Fruit fly (Drosophila melanogaster): Measurements from ENCODE around the gene CG46468.
A peak's percentile ranks its signal among the peaks of the same experiment; 100 is the strongest.

The CG46468 gene

DNA sequence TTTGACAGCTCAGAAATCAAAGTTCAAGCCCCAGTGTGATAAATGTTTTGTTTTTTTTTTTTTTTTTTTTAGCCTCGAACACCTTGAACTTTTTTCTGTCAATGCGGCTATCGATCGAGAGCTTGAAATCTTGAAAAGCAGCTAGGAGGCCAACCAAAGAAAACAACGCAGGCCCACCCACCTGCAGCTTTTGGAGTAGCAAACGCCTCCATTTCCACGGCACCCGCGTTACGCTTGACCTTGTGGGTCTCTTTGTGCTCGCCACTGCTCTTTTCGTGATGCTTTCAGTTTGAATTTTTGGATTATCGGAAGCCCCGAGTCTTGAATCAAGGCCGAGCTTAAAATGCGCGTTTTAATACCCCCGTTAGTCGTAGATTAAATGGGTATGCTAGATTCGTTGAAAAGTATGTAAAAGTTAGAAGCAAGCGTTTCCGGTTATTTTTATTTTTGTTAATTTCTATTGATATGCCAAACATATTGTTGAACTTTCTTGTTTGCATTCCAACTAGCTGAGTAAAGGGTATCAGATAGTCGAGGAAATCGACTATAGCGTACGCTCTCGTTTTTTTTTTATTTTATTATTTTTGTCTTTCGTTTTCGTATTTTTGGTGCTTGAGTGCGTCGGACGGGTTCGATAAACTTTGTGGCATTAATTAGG is 62.3 kb downstream of the CG46468 start (continued):
- TF ChIP-seq ATbp (GFP tag; optimal IDR thresholded peaks at IDR 0.05) (peak; percentile 75), sr (GFP tag; IDR thresholded peaks at IDR 0.05) (peak; percentile 43; the same call in 2 of the 3 replicates), knrl (GFP tag; IDR thresholded peaks at IDR 0.05; ENCODE audit: partially characterized antibody) (no peak), CG3281 (GFP tag; optimal IDR thresholded peaks at IDR 0.05) (no peak), trh (GFP tag; optimal IDR thresholded peaks at IDR 0.05) (no peak), pnt (GFP tag; optimal IDR thresholded peaks at IDR 0.05) (peak; percentile 31), az2 (GFP tag; optimal IDR thresholded peaks at IDR 0.05) (peak; percentile 71), gt (GFP tag; IDR thresholded peaks at IDR 0.05) (0 out of 2 replicates have a peak, but pooled peaks have one; percentile 20), salm (tag; optimal IDR thresholded peaks at IDR 0.05) (peak; percentile 75), Fer3 (tag; optimal IDR thresholded peaks at IDR 0.05) (peak; percentile 59), Adf1 (GFP tag; IDR thresholded peaks at IDR 0.05) (peak; percentile 36), Vsx1 (GFP tag; optimal IDR thresholded peaks at IDR 0.05) (peak; percentile 61), Neu2 (GFP tag; optimal IDR thresholded peaks at IDR 0.05; ENCODE audit: borderline replicate concordance) (no peak), vvl (GFP tag; IDR thresholded peaks at IDR 0.05) (peak; percentile 91), HLH4C (GFP tag; IDR thresholded peaks at IDR 0.05; ENCODE audit: partially characterized antibody) (no peak), Ets97D (GFP tag; optimal IDR thresholded peaks at IDR 0.05) (no peak), sug (tag; optimal IDR thresholded peaks at IDR 0.05) (peak; percentile 17), CG43689 (GFP tag; IDR thresholded peaks at IDR 0.05) (peak; percentile 62), Ravus (GFP tag; IDR thresholded peaks at IDR 0.05) (peak; percentile 34), CG11398 (GFP tag; optimal IDR thresholded peaks at IDR 0.05) (no peak), CG18262 (tag; optimal IDR thresholded peaks at IDR 0.05) (peak; percentile 56), Kr (GFP tag; optimal IDR thresholded peaks at IDR 0.05) (no peak), al (GFP tag; IDR thresholded peaks at IDR 0.05) (peak; percentile 68), CG1024 (GFP tag; IDR thresholded peaks at IDR 0.05) (peak; percentile 71), Aef1 (GFP tag; IDR thresholded peaks at IDR 0.05) (peak; percentile 77), Myb (GFP tag; optimal IDR thresholded peaks at IDR 0.05) (peak; percentile 12), Deaf1 (tag; optimal IDR thresholded peaks at IDR 0.05) (peak; percentile 14), CG10565 (GFP tag; optimal IDR thresholded peaks at IDR 0.05) (no peak), usp (GFP tag; optimal IDR thresholded peaks at IDR 0.05) (no peak), HLH54F (GFP tag; optimal IDR thresholded peaks at IDR 0.05) (peak; percentile 18), hb (GFP tag; IDR thresholded peaks at IDR 0.05; ENCODE audit: partially characterized antibody) (0 out of 3 replicates have a peak, but pooled peaks have one; percentile 10), Oli (tag; optimal IDR thresholded peaks at IDR 0.05) (peak; percentile 86), Asciz (GFP tag; optimal IDR thresholded peaks at IDR 0.05) (peak; percentile 55), CG2889 (GFP tag; IDR thresholded peaks at IDR 0.05) (peak; percentile 78; the same call in 2 of the 3 replicates), CG11456 (GFP tag; IDR thresholded peaks at IDR 0.05) (peak; percentile 77), CG13624 (GFP tag; optimal IDR thresholded peaks at IDR 0.05) (no peak), CG11504 (tag; optimal IDR thresholded peaks at IDR 0.05) (peak; percentile 89), wek (GFP tag; optimal IDR thresholded peaks at IDR 0.05) (no peak), zen2 (GFP tag; IDR thresholded peaks at IDR 0.05; ENCODE audit: partially characterized antibody) (no peak), CG6683 (GFP tag; optimal IDR thresholded peaks at IDR 0.05) (no peak), stwl (tag; optimal IDR thresholded peaks at IDR 0.05) (no peak), Dp (GFP tag; optimal IDR thresholded peaks at IDR 0.05) (no peak), CG2120 (GFP tag; optimal IDR thresholded peaks at IDR 0.05) (peak; percentile 71), zfh1 (GFP tag; IDR thresholded peaks at IDR 0.05) (peak; percentile 70; the same call in 2 of the 3 replicates), CG11696 (GFP tag; IDR thresholded peaks at IDR 0.05) (peak; percentile 62), Dip3 (GFP tag; optimal IDR thresholded peaks at IDR 0.05) (no peak), CG18764 (GFP tag; optimal IDR thresholded peaks at IDR 0.05) (no peak), CG12155 (GFP tag; optimal IDR thresholded peaks at IDR 0.05) (peak; percentile 50), NC2β (GFP tag; optimal IDR thresholded peaks at IDR 0.05) (no peak), CG33213 (GFP tag; optimal IDR thresholded peaks at IDR 0.05) (no peak)
